Worm (Caenorhabditis elegans): ENCODE measurements around the gene mif-4.

The mif-4 gene

ce11 chrIV:6303642-6304041 lies 32.2 kb downstream of the mif-4 start, which contains the start of gene srv-25:
Gene srv-25 (minus strand): TSS chrIV:6303742.
- no peak for TF ChIP-seq lsy-2 (tag; optimal IDR thresholded peaks at IDR 0.05)
- TF ChIP-seq blmp-1 (tag; optimal IDR thresholded peaks at IDR 0.05), result no peak
- TF ChIP-seq nhr-19 (GFP tag; conservative IDR thresholded peaks at IDR 0.05), result no peak
- no peak for TF ChIP-seq hlh-17 (GFP tag; optimal IDR thresholded peaks at IDR 0.05; ENCODE audit: borderline replicate concordance)
- no peak for TF ChIP-seq skn-1 (tag; optimal IDR thresholded peaks at IDR 0.05)
- no peak for TF ChIP-seq C34B4.2 (tag; optimal IDR thresholded peaks at IDR 0.05)
- TF ChIP-seq unc-62 (GFP tag; optimal IDR thresholded peaks at IDR 0.05), result no peak
- no peak for TF ChIP-seq nhr-47 (tag; optimal IDR thresholded peaks at IDR 0.05)
- TF ChIP-seq sptf-1 (tag; optimal IDR thresholded peaks at IDR 0.05), result no peak
- no peak for TF ChIP-seq lin-14 (GFP tag; optimal IDR thresholded peaks at IDR 0.05)

ce11 chrIV:6301764-6302163 lies 34.0 kb downstream of the mif-4 start, which contains the start of gene srv-26:
Gene srv-26 (minus strand): TSS chrIV:6301864.
- TF ChIP-seq hlh-17 (GFP tag; optimal IDR thresholded peaks at IDR 0.05; ENCODE audit: borderline replicate concordance) (no peak), C04F5.9 (tag; optimal IDR thresholded peaks at IDR 0.05) (no peak), efl-1 (optimal IDR thresholded peaks at IDR 0.05) (no peak), efl-1 (GFP tag; optimal IDR thresholded peaks at IDR 0.05 in 1 of 2) (peak in 1 of 2 experiments; percentile 48)

- TF ChIP-seq ztf-4 (tag; optimal IDR thresholded peaks at IDR 0.05) (no peak), zip-4 (GFP tag; optimal IDR thresholded peaks at IDR 0.05) (no peak), ceh-8 (GFP tag; optimal IDR thresholded peaks at IDR 0.05) (no peak), C16A3.4 (tag; optimal IDR thresholded peaks at IDR 0.05) (no peak), unc-130 (tag; optimal IDR thresholded peaks at IDR 0.05) (no peak), dsc-1 (tag; optimal IDR thresholded peaks at IDR 0.05) (no peak), hlh-17 (GFP tag; optimal IDR thresholded peaks at IDR 0.05; ENCODE audit: borderline replicate concordance) (no peak), vab-15 (tag; optimal IDR thresholded peaks at IDR 0.05) (no peak), nhr-85 (tag) (no peak)
These were observed 36.3 kb downstream of the mif-4 start for ce11 chrIV:6299523-6299922.

ce11 chrIV:6298253-6298652 lies 37.5 kb downstream of the mif-4 start, which contains the start of gene srv-27:
Gene srv-27 (minus strand): TSS chrIV:6298353.
- TF ChIP-seq egl-27 (tag; optimal IDR thresholded peaks at IDR 0.05) (no peak), fkh-8 (tag; optimal IDR thresholded peaks at IDR 0.05) (peak; percentile 16)

ce11 chrIV:6294081-6294480 lies 41.7 kb downstream of the mif-4 start, which contains the start of gene hil-2:
Gene hil-2 (plus strand): TSS chrIV:6294240.
- TF ChIP-seq ztf-11 (tag; optimal IDR thresholded peaks at IDR 0.05), result peak in 1 of 2 experiments; percentile 4
- TF ChIP-seq grh-1 (GFP tag; IDR thresholded peaks at IDR 0.05), result 0 out of 2 replicates have a peak, but pooled peaks have one; percentile 31
- peak; percentile 40 for TF ChIP-seq swsn-7 (tag; optimal IDR thresholded peaks at IDR 0.05)
- peak in 1 of 3 experiments; percentile 44 for TF ChIP-seq ceh-82 (tag; optimal IDR thresholded peaks at IDR 0.05)
- TF ChIP-seq ama-1 (optimal IDR thresholded peaks at IDR 0.05), result no peak
- no peak for TF ChIP-seq ces-1 (GFP tag; optimal IDR thresholded peaks at IDR 0.05)
- TF ChIP-seq nhr-47 (tag; optimal IDR thresholded peaks at IDR 0.05), result peak; percentile 23
- TF ChIP-seq lir-3 (tag; optimal IDR thresholded peaks at IDR 0.05; ENCODE audit: poor library complexity), result no peak
- TF ChIP-seq lin-39 (tag; optimal IDR thresholded peaks at IDR 0.05), result no peak
- peak in 1 of 3 experiments; percentile 13 for TF ChIP-seq dpl-1 (GFP tag; optimal IDR thresholded peaks at IDR 0.05)
- TF ChIP-seq efl-1 (optimal IDR thresholded peaks at IDR 0.05), result peak in 1 of 2 experiments; percentile 23
- no peak for TF ChIP-seq efl-1 (GFP tag; optimal IDR thresholded peaks at IDR 0.05 in 1 of 2)
- TF ChIP-seq ets-5 (GFP tag; IDR thresholded peaks at IDR 0.05), result no peak
- no peak for TF ChIP-seq hpl-2 (GFP tag; optimal IDR thresholded peaks at IDR 0.05)
- no peak for TF ChIP-seq jun-1 (tag; optimal IDR thresholded peaks at IDR 0.05)
- TF ChIP-seq unc-130 (tag; optimal IDR thresholded peaks at IDR 0.05), result no peak
- no peak for TF ChIP-seq snpc-4 (tag; optimal IDR thresholded peaks at IDR 0.05)
- TF ChIP-seq unc-86 (tag; optimal IDR thresholded peaks at IDR 0.05), result peak; percentile 23
- no peak for TF ChIP-seq elt-2 (tag; optimal IDR thresholded peaks at IDR 0.05)
- TF ChIP-seq mep-1 (tag; optimal IDR thresholded peaks at IDR 0.05), result no peak
- TF ChIP-seq mdl-1 (tag; optimal IDR thresholded peaks at IDR 0.05), result no peak
- TF ChIP-seq fkh-10 (GFP tag; optimal IDR thresholded peaks at IDR 0.05), result no peak
- TF ChIP-seq C34B4.2 (tag; optimal IDR thresholded peaks at IDR 0.05), result no peak
- TF ChIP-seq C16A3.4 (tag; optimal IDR thresholded peaks at IDR 0.05), result peak; percentile 4
- peak; percentile 17 for TF ChIP-seq nhr-71 (tag; optimal IDR thresholded peaks at IDR 0.05)

All from whole organism, L1 larva.